Fruit fly (Drosophila melanogaster) whole organism: ENCODE results near the gene Nup37.

ENCODE experiments used
- CG8478 ChIP-seq: fragments of >200 bp; optimal IDR thresholded peaks from 2 replicates; lab custom pipeline; 2018; ENCODE audit warnings: inconsistent platforms
- Dll ChIP-seq: fragments of >200 bp; optimal IDR thresholded peaks from 2 replicates; lab custom pipeline; 2017
- EcR ChIP-seq, 2 experiments: fragments of >200 bp; optimal IDR thresholded peaks; 2 replicates each; lab custom pipeline; 2017; ENCODE audit warnings: missing biosample characterization in 2 of 2, missing genetic modification characterization in 2 of 2, missing genetic modification reagents in 2 of 2
- pan ChIP-seq: fragments of >200 bp; optimal IDR thresholded peaks from 2 replicates; lab custom pipeline; 2017
- psq ChIP-seq: fragments of >200 bp; optimal IDR thresholded peaks from 2 replicates; lab custom pipeline; 2017
- usp ChIP-seq: fragments of >200 bp; optimal IDR thresholded peaks from 2 replicates; lab custom pipeline; 2017; ENCODE audit warnings: missing biosample characterization, missing genetic modification characterization, mixed read lengths

Nup37 gene

DNA sequence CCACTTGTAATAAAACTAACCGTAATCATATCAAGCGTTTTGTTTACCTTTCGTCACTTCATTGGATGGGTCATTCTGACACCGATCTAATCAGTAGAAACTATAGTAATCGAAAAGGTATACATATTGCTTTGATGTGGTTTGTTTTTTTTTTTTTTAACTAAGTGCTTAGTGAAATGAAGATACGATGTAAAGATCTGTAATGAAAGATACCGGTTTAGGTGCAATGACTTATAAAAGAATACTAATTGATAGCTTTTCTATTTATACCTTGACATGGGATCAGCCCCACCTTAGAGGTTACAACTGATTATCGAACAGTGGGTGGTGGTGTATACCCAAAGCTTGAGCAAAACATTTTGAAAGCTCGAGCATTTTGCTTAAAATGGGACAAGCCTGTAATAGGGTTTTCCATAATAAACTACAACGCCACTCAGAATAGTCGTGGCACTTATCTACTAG, 35.8 kb downstream of the Nup37 start, which contains the start of gene CG31300:
Gene CG31300 (plus strand): TSS at position 412 of the 462 bp plus-strand sequence.
- no peak for TF ChIP-seq CG8478
- no peak for TF ChIP-seq usp (GFP tag; lab: Kevin White, UChicago)
- TF ChIP-seq psq (lab: Kevin White, UChicago), result no peak
- no peak for TF ChIP-seq pan (lab: Kevin White, UChicago)
- no peak for TF ChIP-seq EcR (GFP tag; optimal IDR thresholded peaks at IDR 0.05; lab: Kevin White, UChicago)
- no peak for TF ChIP-seq Dll (lab: Kevin White, UChicago)

DNA sequence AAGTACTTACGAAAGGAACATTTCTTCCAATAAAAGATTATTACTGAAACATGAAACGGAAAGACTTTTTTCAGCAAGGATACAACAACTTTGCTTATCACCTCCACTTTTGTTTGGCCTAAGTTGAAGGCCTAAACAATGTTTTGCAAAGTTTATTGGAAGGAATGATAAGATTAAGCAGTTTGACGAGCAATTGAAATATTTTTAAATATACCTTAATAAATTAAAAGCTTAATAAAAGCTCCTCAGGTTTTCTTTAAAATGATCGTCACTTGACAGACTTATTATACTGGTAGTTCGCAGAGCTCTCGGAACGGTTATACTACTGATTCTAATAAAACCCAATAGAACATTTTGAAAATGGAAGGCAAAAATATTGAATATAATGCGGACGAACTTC, 37.7 kb downstream of the Nup37 start, which contains the start of gene CG31104:
Gene CG31104 (plus strand): TSS at position 301 of the 400 bp plus-strand sequence.
- TF ChIP-seq CG8478 (no peak), Dll (lab: Kevin White, UChicago) (no peak), EcR (GFP tag; optimal IDR thresholded peaks at IDR 0.05; lab: Kevin White, UChicago) (no peak), psq (lab: Kevin White, UChicago) (no peak), pan (lab: Kevin White, UChicago) (no peak), usp (GFP tag; lab: Kevin White, UChicago) (no peak)

DNA sequence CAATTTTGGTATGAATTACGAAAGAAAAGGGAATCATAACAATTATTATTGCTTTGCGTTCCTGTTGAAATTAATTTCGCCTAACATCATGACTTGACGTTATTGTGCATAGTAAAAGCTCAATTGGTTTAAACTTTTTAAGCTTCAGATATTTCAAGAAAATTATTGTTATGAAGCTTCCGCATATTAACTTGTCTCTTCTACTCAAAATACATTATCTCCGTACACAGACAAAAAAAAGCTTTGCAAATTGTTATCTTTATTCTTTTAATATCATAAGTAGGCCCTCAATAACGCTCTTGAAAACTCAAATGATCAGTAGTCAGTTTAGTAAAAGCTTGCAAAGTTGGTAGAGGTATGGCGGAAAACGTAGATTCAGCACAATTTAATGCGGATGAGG, 39.7 kb downstream of the Nup37 start, which contains the start of gene CG13658:
Gene CG13658 (plus strand): TSS at position 347 of the 400 bp plus-strand sequence.
- TF ChIP-seq pan (lab: Kevin White, UChicago), result no peak
- TF ChIP-seq CG8478, result no peak
- TF ChIP-seq Dll (lab: Kevin White, UChicago), result no peak
- no peak for TF ChIP-seq psq (lab: Kevin White, UChicago)
- TF ChIP-seq usp (GFP tag; lab: Kevin White, UChicago), result no peak
- TF ChIP-seq EcR (GFP tag; optimal IDR thresholded peaks at IDR 0.05; lab: Kevin White, UChicago), result no peak

DNA sequence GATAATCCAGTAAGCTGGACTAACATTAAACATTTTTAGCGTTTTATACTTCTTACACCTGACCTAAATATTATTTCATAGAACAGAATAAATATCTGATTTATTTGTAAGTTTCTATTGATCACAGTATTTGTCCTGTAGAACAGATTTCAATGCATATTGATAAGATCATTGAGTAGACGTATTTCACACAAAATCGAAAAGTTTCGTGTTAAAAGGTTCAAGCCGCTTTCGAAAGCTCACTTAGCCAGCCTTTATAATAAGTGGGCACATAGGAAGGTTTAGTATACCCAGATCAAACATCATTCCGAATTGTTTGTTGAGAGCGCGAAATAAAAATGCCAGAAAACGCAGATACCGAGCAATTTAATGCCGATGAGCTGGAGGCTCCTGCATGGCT, 42.1 kb downstream of the Nup37 start, which contains the start of gene CG11893:
Gene CG11893 (plus strand): TSS at position 301 of the 400 bp plus-strand sequence.
- TF ChIP-seq usp (GFP tag; lab: Kevin White, UChicago) (no peak), EcR (GFP tag; optimal IDR thresholded peaks at IDR 0.05; lab: Kevin White, UChicago) (no peak), psq (lab: Kevin White, UChicago) (no peak), Dll (lab: Kevin White, UChicago) (no peak), CG8478 (no peak), pan (lab: Kevin White, UChicago) (no peak)

DNA sequence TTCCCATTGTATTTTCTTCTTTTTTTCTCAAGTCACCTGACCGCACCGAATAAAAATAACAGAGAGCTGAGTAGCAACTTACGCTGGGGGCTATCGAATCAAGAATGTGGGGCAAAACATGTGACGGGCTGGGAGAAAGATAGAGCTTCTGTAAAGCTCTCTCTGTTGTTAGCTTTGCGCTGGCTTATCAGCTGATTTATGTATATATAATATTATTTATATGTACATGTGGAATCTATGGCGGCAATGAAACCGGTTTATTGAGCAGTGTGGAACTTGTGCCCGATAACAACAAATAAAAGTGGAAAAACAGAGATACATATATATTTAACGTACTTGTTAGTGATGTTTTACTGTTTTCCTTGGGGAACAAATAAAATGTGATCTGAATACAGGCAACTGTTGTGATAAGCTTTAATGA, 45.4 kb downstream of the Nup37 start, which contains the start of gene CG31098:
Gene CG31098 (minus strand): TSS at position 114 of the 421 bp plus-strand sequence.
- TF ChIP-seq CG8478, result no peak
- no peak for TF ChIP-seq pan (lab: Kevin White, UChicago)
- no peak for TF ChIP-seq Dll (lab: Kevin White, UChicago)
- no peak for TF ChIP-seq usp (GFP tag; lab: Kevin White, UChicago)
- TF ChIP-seq EcR (GFP tag; optimal IDR thresholded peaks at IDR 0.05; lab: Kevin White, UChicago), result no peak
- TF ChIP-seq psq (lab: Kevin White, UChicago), result no peak

DNA sequence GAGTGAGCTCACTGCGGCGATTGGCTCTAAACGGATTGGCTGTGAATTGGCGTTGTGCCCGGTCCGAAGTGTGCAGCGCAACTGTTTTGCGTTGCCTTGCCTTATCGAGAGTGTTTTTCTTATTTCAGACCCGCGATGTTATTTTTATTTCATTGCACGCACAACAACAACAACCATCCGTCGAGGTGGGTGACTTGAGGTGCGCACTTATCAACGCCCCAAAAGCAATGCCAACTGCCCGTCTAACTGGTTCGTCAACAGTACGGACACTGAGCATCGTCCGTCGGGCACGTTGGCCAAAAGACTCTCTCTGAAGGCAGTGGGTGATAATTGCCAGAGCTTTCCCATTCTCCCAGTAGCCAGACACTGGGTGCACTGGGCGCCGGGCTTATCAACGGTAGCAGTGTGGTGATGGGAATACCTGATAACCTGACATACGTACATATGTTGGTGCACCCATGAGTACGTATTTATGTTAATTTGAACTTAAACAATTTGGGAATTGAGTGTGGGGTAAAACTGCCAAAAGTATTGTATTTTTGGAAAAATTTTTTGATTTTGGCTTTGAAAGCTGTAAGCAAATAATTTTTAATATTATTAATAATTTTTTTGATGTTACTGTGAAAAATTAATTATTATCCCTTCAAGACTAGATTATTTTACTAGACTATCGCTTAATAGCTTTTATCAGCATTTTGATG, 48.0 kb downstream of the Nup37 start, which contains the start of gene CG31102:
Gene CG31102 (minus strand): TSS at position 275 of the 701 bp plus-strand sequence.
- TF ChIP-seq psq (lab: Kevin White, UChicago), result no peak
- TF ChIP-seq CG8478, result no peak
- no peak for TF ChIP-seq Dll (lab: Kevin White, UChicago)
- TF ChIP-seq EcR (GFP tag; optimal IDR thresholded peaks at IDR 0.05; lab: Kevin White, UChicago), result no peak
- no peak for TF ChIP-seq usp (GFP tag; lab: Kevin White, UChicago)
- TF ChIP-seq pan (lab: Kevin White, UChicago), result no peak

DNA sequence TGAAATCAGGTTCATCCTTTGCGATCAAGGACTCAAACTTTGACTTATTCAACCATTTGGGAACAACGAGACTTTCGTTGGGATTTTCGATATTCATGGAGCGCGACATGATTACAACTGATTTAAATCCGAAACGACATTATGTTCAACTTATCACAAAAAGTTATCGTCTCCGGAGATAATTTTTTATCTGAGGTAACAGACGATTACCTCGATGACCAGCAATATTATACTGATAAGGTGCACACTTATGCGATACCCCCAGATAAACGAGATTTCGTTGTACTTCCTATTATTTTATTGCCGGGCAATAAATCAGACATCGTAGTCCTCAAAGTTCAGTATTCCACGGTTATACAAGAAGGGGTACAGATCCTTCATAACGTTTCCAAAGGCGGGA, 50.2 kb downstream of the Nup37 start, which contains the start of gene CG31097:
Gene CG31097 (minus strand): TSS at position 101 of the 400 bp plus-strand sequence.
- no peak for TF ChIP-seq EcR (GFP tag; optimal IDR thresholded peaks at IDR 0.05; lab: Kevin White, UChicago)
